Worm (Caenorhabditis elegans): ENCODE measurements around the gene F07E5.12.
A peak's percentile ranks its signal among the peaks of the same experiment; 100 is the strongest.

Gene F07E5.12

ce11 chrII:2114488-2114887, 46.7 kb downstream of the F07E5.12 start:
- no peak for TF ChIP-seq lin-39 (tag; optimal IDR thresholded peaks at IDR 0.05)
- peak; percentile 90 for TF ChIP-seq aha-1 (tag)
- TF ChIP-seq zfp-3 (GFP tag; conservative IDR thresholded peaks at IDR 0.05), result no peak
- TF ChIP-seq F37D6.2 (tag; optimal IDR thresholded peaks at IDR 0.05), result no peak
- TF ChIP-seq F44E2.7 (GFP tag; IDR thresholded peaks at IDR 0.05), result no peak
- no peak for TF ChIP-seq mes-2 (tag; optimal IDR thresholded peaks at IDR 0.05; ENCODE audit: poor library complexity, severe bottlenecking)
- no peak for TF ChIP-seq dmd-6 (GFP tag; IDR thresholded peaks at IDR 0.05)

DNA sequence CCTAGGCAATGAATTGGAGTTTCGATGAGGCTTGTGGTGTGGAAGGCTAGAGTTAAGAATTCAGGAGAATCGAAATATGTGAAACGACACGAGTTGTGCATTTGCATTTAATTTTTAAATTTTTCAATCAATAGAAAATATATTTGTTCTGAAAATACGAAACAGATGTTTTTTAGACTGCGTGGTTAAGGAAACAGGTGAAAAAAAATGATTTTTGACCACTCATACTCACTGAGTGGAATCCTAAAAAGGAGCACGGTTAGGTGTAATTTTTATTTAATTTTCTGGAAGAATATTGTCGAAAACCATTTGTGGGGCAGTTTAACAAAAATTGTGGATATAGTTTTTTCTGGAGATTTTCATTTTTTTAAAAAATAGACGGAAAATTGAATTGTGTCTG, 49.0 kb downstream of the F07E5.12 start, which contains the start of gene srh-195:
Gene srh-195 (minus strand): TSS at position 101 of the 400 bp plus-strand sequence.
- no peak for TF ChIP-seq egl-27 (tag; optimal IDR thresholded peaks at IDR 0.05)
- no peak for TF ChIP-seq mdt-29 (GFP tag; IDR thresholded peaks at IDR 0.05)
- no peak for TF ChIP-seq unc-130 (GFP tag; optimal IDR thresholded peaks at IDR 0.05)
- no peak for TF ChIP-seq php-3 (GFP tag; IDR thresholded peaks at IDR 0.05)
- no peak for TF ChIP-seq R02D3.7 (tag; optimal IDR thresholded peaks at IDR 0.05)
- no peak for TF ChIP-seq daf-16 (GFP tag; optimal IDR thresholded peaks at IDR 0.05)
- TF ChIP-seq daf-16 (tag; optimal IDR thresholded peaks at IDR 0.05), result no peak
- no peak for TF ChIP-seq dpl-1 (GFP tag; optimal IDR thresholded peaks at IDR 0.05)
- no peak for TF ChIP-seq nhr-102 (tag; optimal IDR thresholded peaks at IDR 0.05)
